Worm (Caenorhabditis elegans) whole organism, early embryonic: Measurements from ENCODE around the gene K10C8.4.

Experiments used
- B0310.2 ChIP-seq: sonication (generic microtip); optimal IDR thresholded peaks from 2 replicates; lab custom pipeline; 2016; ENCODE audit warnings: mild to moderate bottlenecking, missing genetic modification characterization, missing compliant biosample characterization
- F13C5.2 ChIP-seq: sonication (generic microtip); optimal IDR thresholded peaks from 2 replicates; lab custom pipeline; 2017; ENCODE audit warnings: mild to moderate bottlenecking, missing genetic modification characterization, inconsistent platforms, missing compliant biosample characterization
- aly-1 ChIP-seq: sonication (generic microtip); optimal IDR thresholded peaks from 2 replicates; lab custom pipeline; 2016; ENCODE audit warnings: missing genetic modification characterization, missing compliant biosample characterization
- ama-1 ChIP-seq: fragments of 150-350 bp; optimal IDR thresholded peaks from 2 replicates; lab custom pipeline; 2014
- ceh-13 ChIP-seq: fragments of 200-800 bp; sonication (Bioruptor generic); optimal IDR thresholded peaks from 2 replicates; lab custom pipeline; 2018; ENCODE audit warnings: mild to moderate bottlenecking, missing genetic modification characterization, missing compliant biosample characterization
- hmbx-1 ChIP-seq: sonication (generic microtip); optimal IDR thresholded peaks from 2 replicates; lab custom pipeline; 2016; ENCODE audit warnings: mild to moderate bottlenecking, missing genetic modification characterization, missing compliant biosample characterization
- hmg-4 ChIP-seq: fragments of 200-800 bp; sonication (Bioruptor generic); optimal IDR thresholded peaks from 2 replicates; lab custom pipeline; 2018; ENCODE audit warnings: mild to moderate bottlenecking, missing genetic modification characterization, missing compliant biosample characterization
- hnd-1 ChIP-seq: sonication (generic microtip); optimal IDR thresholded peaks from 2 replicates; lab custom pipeline; 2016; ENCODE audit warnings: missing genetic modification characterization, missing compliant biosample characterization
- pes-1 ChIP-seq: fragments of 200-800 bp; sonication (Bioruptor generic); IDR thresholded peaks from 2 replicates; pipeline ENCODE4 v1.3.6; 2022; ENCODE audit warnings: missing genetic modification reagents, missing genetic modification characterization, missing compliant biosample characterization
- tbx-11 ChIP-seq: fragments of 200-800 bp; sonication (Bioruptor generic); IDR thresholded peaks from 2 replicates; pipeline ENCODE4 v1.3.6; 2022; ENCODE audit warnings: missing genetic modification characterization, missing compliant biosample characterization

- no peak for TF ChIP-seq hnd-1 (tag; lab: Kevin White, UChicago)
- TF ChIP-seq hmbx-1 (tag; lab: Kevin White, UChicago) = no peak
- no peak for TF ChIP-seq pes-1
- TF ChIP-seq tbx-11 (GFP tag; lab: Robert Waterston, UW) = no peak
- TF ChIP-seq B0310.2 (tag; lab: Kevin White, UChicago) = no peak
- TF ChIP-seq ama-1 (lab: Kevin White, UChicago) = no peak
- no peak for TF ChIP-seq hmg-4 (GFP tag; lab: Kevin White, UChicago)
- no peak for TF ChIP-seq aly-1 (tag; lab: Kevin White, UChicago)
- TF ChIP-seq F13C5.2 = no peak
- TF ChIP-seq ceh-13 (GFP tag; lab: Kevin White, UChicago) = no peak
Measured at ce11 chrV:12744979-12745378, 48.9 kb downstream of the K10C8.4 start, which contains the start of gene C15C8.7.
